Fruit fly (Drosophila melanogaster): ENCODE results near the gene ND-ASHI.
A peak's percentile ranks its signal among the peaks of the same experiment; 100 is the strongest.

Gene ND-ASHI

DNA sequence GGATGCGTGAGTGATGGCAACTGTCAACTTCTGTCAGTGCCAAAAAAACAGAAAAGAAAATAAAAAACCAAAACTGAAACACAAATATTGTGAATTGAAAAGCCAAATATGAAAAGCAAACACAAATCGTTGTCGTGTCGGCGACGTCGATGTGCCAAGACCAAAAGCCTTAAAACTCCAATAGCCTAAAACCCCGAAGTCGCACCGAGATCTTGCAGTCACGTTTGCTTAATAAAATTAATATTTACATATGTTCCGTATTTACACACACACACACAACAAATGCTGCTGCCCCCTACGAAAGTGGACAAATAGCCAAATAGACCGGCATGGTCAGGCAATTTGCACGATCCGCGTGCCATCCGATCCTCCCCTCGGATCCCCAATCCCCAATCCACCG, 40.8 kb downstream of the ND-ASHI start (continued):
- TF ChIP-seq bcd (GFP tag; optimal IDR thresholded peaks at IDR 0.05) (no peak), Sry-β (GFP tag; optimal IDR thresholded peaks at IDR 0.05) (no peak), CG9437 (GFP tag; optimal IDR thresholded peaks at IDR 0.05) (no peak), CG15696 (tag; optimal IDR thresholded peaks at IDR 0.05) (no peak), tx (GFP tag; optimal IDR thresholded peaks at IDR 0.05) (no peak), bsh (GFP tag; optimal IDR thresholded peaks at IDR 0.05) (no peak), gce (GFP tag; IDR thresholded peaks at IDR 0.05) (0 out of 3 replicates have a peak, but pooled peaks have one; percentile 6), CG2678 (tag; optimal IDR thresholded peaks at IDR 0.05) (peak; percentile 56), dysf (GFP tag; IDR thresholded peaks at IDR 0.05) (peak; percentile 48; the same call in 1 of the 3 replicates), CG5245 (GFP tag; optimal IDR thresholded peaks at IDR 0.05) (no peak), CG17186 (GFP tag; optimal IDR thresholded peaks at IDR 0.05) (no peak), bbx (GFP tag; IDR thresholded peaks at IDR 0.05; ENCODE audit: partially characterized antibody) (no peak), CG3726 (GFP tag; IDR thresholded peaks at IDR 0.05) (no peak), CG11560 (tag; IDR thresholded peaks at IDR 0.05) (no peak), Vsx1 (GFP tag; optimal IDR thresholded peaks at IDR 0.05) (peak; percentile 44), Bteb2 (GFP tag; optimal IDR thresholded peaks at IDR 0.05) (no peak), CG14441 (GFP tag; IDR thresholded peaks at IDR 0.05) (no peak), CG11695 (GFP tag; IDR thresholded peaks at IDR 0.05) (no peak), fd102C (GFP tag; optimal IDR thresholded peaks at IDR 0.05) (no peak), gsb (GFP tag; IDR thresholded peaks at IDR 0.05) (no peak), CG13123 (GFP tag; optimal IDR thresholded peaks at IDR 0.05) (no peak), CG4707 (GFP tag; optimal IDR thresholded peaks at IDR 0.05) (peak; percentile 5), pnt (GFP tag; optimal IDR thresholded peaks at IDR 0.05) (no peak), caup (GFP tag; optimal IDR thresholded peaks at IDR 0.05; ENCODE audit: severe bottlenecking) (peak; percentile 18), sob (GFP tag; IDR thresholded peaks at IDR 0.05) (peak; percentile 44; the same call in 1 of the 2 replicates), dpn (GFP tag; optimal IDR thresholded peaks at IDR 0.05) (no peak), disco-r (GFP tag; optimal IDR thresholded peaks at IDR 0.05) (no peak), Med (GFP tag) (peak; percentile 8), Asciz (GFP tag; optimal IDR thresholded peaks at IDR 0.05) (peak; percentile 37), emc (GFP tag; optimal IDR thresholded peaks at IDR 0.05) (no peak), B-H2 (GFP tag; optimal IDR thresholded peaks at IDR 0.05) (no peak), CG17385 (GFP tag; optimal IDR thresholded peaks at IDR 0.05) (no peak), PHDP (tag; optimal IDR thresholded peaks at IDR 0.05) (peak; percentile 17), p53 (GFP tag; optimal IDR thresholded peaks at IDR 0.05) (no peak), bigmax (GFP tag; optimal IDR thresholded peaks at IDR 0.05) (no peak), ken (GFP tag; IDR thresholded peaks at IDR 0.05) (no peak), CG17802 (tag; optimal IDR thresholded peaks at IDR 0.05) (no peak), cg (GFP tag; optimal IDR thresholded peaks at IDR 0.05) (no peak), Ets65A (GFP tag) (peak; percentile 9), otp (GFP tag; IDR thresholded peaks at IDR 0.05) (no peak), lab (GFP tag; optimal IDR thresholded peaks at IDR 0.05) (peak; percentile 56), wek (GFP tag; optimal IDR thresholded peaks at IDR 0.05) (peak; percentile 15), CG6813 (GFP tag; optimal IDR thresholded peaks at IDR 0.05) (peak; percentile 3), CG8290 (GFP tag; optimal IDR thresholded peaks at IDR 0.05) (no peak), CG8290 (tag; optimal IDR thresholded peaks at IDR 0.05) (no peak), Awh (GFP tag; IDR thresholded peaks at IDR 0.05) (0 out of 2 replicates have a peak, but pooled peaks have one; percentile 41), unpg (GFP tag; optimal IDR thresholded peaks at IDR 0.05) (peak; percentile 7), HHEX (GFP tag; optimal IDR thresholded peaks at IDR 0.05) (no peak), Nf-YC (tag; optimal IDR thresholded peaks at IDR 0.05) (no peak), CG2199 (GFP tag; IDR thresholded peaks at IDR 0.05) (no peak), CG34224 (GFP tag; IDR thresholded peaks at IDR 0.05; ENCODE audit: partially characterized antibody) (no peak)

All from whole organism, embryonic.